Worm (Caenorhabditis elegans) whole organism, young adult: ENCODE data around the gene C18D11.3.

ENCODE experiments used
- T07F8.4 ChIP-seq: sonication (generic microtip); optimal IDR thresholded peaks from 2 replicates; lab custom pipeline; 2016; ENCODE audit warnings: mild to moderate bottlenecking, missing genetic modification characterization, moderate library complexity, missing compliant biosample characterization
- Y67H2A.10 ChIP-seq: fragments of 200-800 bp; sonication (Bioruptor generic); conservative IDR thresholded peaks from 2 replicates; pipeline ENCODE4 v1.3.6; 2022; ENCODE audit warnings: missing genetic modification reagents, missing genetic modification characterization, missing compliant biosample characterization
- ama-1 ChIP-seq, 3 experiments: fragments of 150-350 bp in 1 of 3; sonication (generic microtip) in 2 of 3; optimal IDR thresholded peaks; 2 replicates each; lab custom pipeline; 2014 to 2018; ENCODE audit warnings: missing biosample characterization in 2 of 3, missing genetic modification characterization in 2 of 3, missing genetic modification reagents in 2 of 3
- bed-2 ChIP-seq: fragments of 200-800 bp; sonication (Bioruptor generic); IDR thresholded peaks from 2 replicates; pipeline ENCODE4 v1.3.6; 2022; ENCODE audit warnings: missing genetic modification reagents, missing genetic modification characterization, missing compliant biosample characterization
- ceh-79 ChIP-seq: sonication (generic microtip); optimal IDR thresholded peaks from 2 replicates; lab custom pipeline; 2017; ENCODE audit warnings: mild to moderate bottlenecking, missing genetic modification characterization, missing compliant biosample characterization
- snpc-4 ChIP-seq, 5 experiments: fragments of 150-350 bp in 1 of 5; sonication (generic microtip) in 4 of 5; optimal IDR thresholded peaks; 2 replicates each; lab custom pipeline; 2014 to 2018; ENCODE audit warnings: missing genetic modification characterization in 5 of 5, missing biosample characterization in 3 of 5, antibody characterized with exemption in 2 of 5, mild to moderate bottlenecking in 2 of 5, missing compliant biosample characterization in 2 of 5, missing genotype in 2 of 5, moderate library complexity in 2 of 5, missing genetic modification reagents in 1 of 5

ce11 chrIII:11874242-11874641 is 51.0 kb downstream of the C18D11.3 start:
- TF ChIP-seq ceh-79 (tag; lab: Kevin White, UChicago): no peak
- TF ChIP-seq snpc-4 (GFP tag; optimal IDR thresholded peaks at IDR 0.05; lab: Kevin White, UChicago): no peak
- TF ChIP-seq snpc-4 (tag; optimal IDR thresholded peaks at IDR 0.05; lab: Kevin White, UChicago): no peak
- no peak for TF ChIP-seq bed-2 (GFP tag; lab: Robert Waterston, UW)
- no peak for TF ChIP-seq ama-1 (optimal IDR thresholded peaks at IDR 0.05; lab: Kevin White, UChicago)
- no peak for TF ChIP-seq ama-1 (GFP tag; optimal IDR thresholded peaks at IDR 0.05; lab: Kevin White, UChicago)
- no peak for TF ChIP-seq Y67H2A.10 (GFP tag; lab: Robert Waterston, UW)
- TF ChIP-seq T07F8.4 (tag; lab: Kevin White, UChicago): no peak
